Fruit fly (Drosophila melanogaster) whole organism, adult: ENCODE results near the gene CG42585.

ENCODE experiments used
- CG33017 ChIP-seq: fragments of 200-800 bp; sonication (Bioruptor generic); optimal IDR thresholded peaks from 2 replicates; lab custom pipeline; 2018; ENCODE audit warnings: missing biosample characterization, mild to moderate bottlenecking, missing genetic modification characterization, moderate library complexity
- CG7045 ChIP-seq: fragments of 200-800 bp; sonication (Bioruptor generic); optimal IDR thresholded peaks from 2 replicates; lab custom pipeline; 2017; ENCODE audit warnings: missing biosample characterization, mild to moderate bottlenecking, missing genetic modification characterization
- CG7101 ChIP-seq: fragments of 200-800 bp; sonication (Bioruptor generic); optimal IDR thresholded peaks from 2 replicates; lab custom pipeline; 2018; ENCODE audit warnings: missing biosample characterization, mild to moderate bottlenecking, missing genetic modification characterization, moderate library complexity
- Clk ChIP-seq: fragments of 200-800 bp; sonication (Bioruptor generic); optimal IDR thresholded peaks from 2 replicates; lab custom pipeline; 2017; ENCODE audit warnings: missing biosample characterization, missing genetic modification characterization
- cic ChIP-seq: fragments of 200-800 bp; sonication (Bioruptor generic); optimal IDR thresholded peaks from 2 replicates; lab custom pipeline; 2017; ENCODE audit warnings: missing biosample characterization, mild to moderate bottlenecking, missing genetic modification characterization, moderate library complexity
- kay ChIP-seq: fragments of 200-800 bp; sonication (Bioruptor generic); peaks from one replicate; lab custom pipeline; 2016; ENCODE audit warnings: missing biosample characterization, missing genetic modification characterization, borderline replicate concordance
- pad ChIP-seq: fragments of 200-800 bp; sonication (Bioruptor generic); optimal IDR thresholded peaks from 3 replicates; lab custom pipeline; 2017; ENCODE audit warnings: missing biosample characterization, missing genetic modification characterization, mild to moderate bottlenecking, moderate library complexity, missing genetic modification reagents

- TF ChIP-seq pad (GFP tag; lab: Kevin White, UChicago) (no peak), Clk (no peak), cic (no peak), CG7101 (no peak), CG33017 (tag; lab: Kevin White, UChicago) (no peak), kay (GFP tag; lab: Kevin White, UChicago) (no peak), CG7045 (GFP tag; lab: Kevin White, UChicago) (no peak)
Measured at dm6 chr2L:14712245-14712644, 27.5 kb upstream of the CG42585 start, which contains the start of gene CG15282.
